Fruit fly (Drosophila melanogaster): Measurements from ENCODE around the gene m.

m gene

dm6 chrX:11714529-11715262, 39.4 kb upstream of the m start (continued):
- TF ChIP-seq CG14014 (GFP tag; IDR thresholded peaks at IDR 0.05) (peak; percentile 76), CG12659 (GFP tag; optimal IDR thresholded peaks at IDR 0.05) (peak; percentile 75), CG15011 (GFP tag; optimal IDR thresholded peaks at IDR 0.05) (peak; percentile 38), unpg (GFP tag; optimal IDR thresholded peaks at IDR 0.05) (peak; percentile 66), CG12769 (tag; optimal IDR thresholded peaks at IDR 0.05) (peak; percentile 94), HLHmδ (GFP tag; optimal IDR thresholded peaks at IDR 0.05) (no peak), Ptx1 (GFP tag; IDR thresholded peaks at IDR 0.05) (peak; percentile 85), HLH4C (GFP tag; IDR thresholded peaks at IDR 0.05; ENCODE audit: partially characterized antibody) (no peak), aop (GFP tag; IDR thresholded peaks at IDR 0.05) (0 out of 2 replicates have a peak, but pooled peaks have one; percentile 2), CG2120 (GFP tag; optimal IDR thresholded peaks at IDR 0.05) (peak; percentile 84), NK7.1 (GFP tag; optimal IDR thresholded peaks at IDR 0.05) (peak; percentile 77), CG13123 (GFP tag; optimal IDR thresholded peaks at IDR 0.05) (no peak), sd (tag; optimal IDR thresholded peaks at IDR 0.05) (peak; percentile 1), CG9797 (GFP tag; optimal IDR thresholded peaks at IDR 0.05) (peak; percentile 3), CG12942 (GFP tag; optimal IDR thresholded peaks at IDR 0.05) (peak; percentile 8), az2 (GFP tag; optimal IDR thresholded peaks at IDR 0.05) (peak; percentile 18), CG4854 (GFP tag; optimal IDR thresholded peaks at IDR 0.05) (peak; percentile 40), tx (GFP tag; optimal IDR thresholded peaks at IDR 0.05) (peak; percentile 60), CG11085 (GFP tag; IDR thresholded peaks at IDR 0.05) (peak; percentile 55; the same call in 1 of the 2 replicates), CG4730 (GFP tag; IDR thresholded peaks at IDR 0.05) (peak; percentile 65), chn (GFP tag; optimal IDR thresholded peaks at IDR 0.05) (peak; percentile 25), E2f2 (GFP tag; IDR thresholded peaks at IDR 0.05) (peak; percentile 51), Dbx (GFP tag; IDR thresholded peaks at IDR 0.05) (peak; percentile 78), salm (tag; optimal IDR thresholded peaks at IDR 0.05) (peak; percentile 43), nerfin-1 (tag; optimal IDR thresholded peaks at IDR 0.05) (peak; percentile 63), CG10979 (tag; optimal IDR thresholded peaks at IDR 0.05) (peak; percentile 32), dpn (GFP tag; optimal IDR thresholded peaks at IDR 0.05) (peak; percentile 37 to 49), CG11560 (tag; IDR thresholded peaks at IDR 0.05) (peak; percentile 47; the same call in 2 of the 3 replicates), CG7372 (GFP tag; IDR thresholded peaks at IDR 0.05) (0 out of 2 replicates have a peak, but pooled peaks have one; percentile 30), CG10543 (GFP tag; optimal IDR thresholded peaks at IDR 0.05) (peak; percentile 73), toy (GFP tag; IDR thresholded peaks at IDR 0.05) (peak; percentile 58; the same call in 1 of the 2 replicates), Ssrp (tag; optimal IDR thresholded peaks at IDR 0.05) (peak; percentile 36), Adf1 (GFP tag; IDR thresholded peaks at IDR 0.05) (peak; percentile 82), Bdp1 (GFP tag; optimal IDR thresholded peaks at IDR 0.05) (no peak), CG9215 (GFP tag; IDR thresholded peaks at IDR 0.05) (peak; percentile 69), HLH54F (GFP tag; optimal IDR thresholded peaks at IDR 0.05) (peak; percentile 85), CG1024 (GFP tag; IDR thresholded peaks at IDR 0.05) (no peak), CG14050 (GFP tag; IDR thresholded peaks at IDR 0.05) (peak; percentile 38; the same call in 1 of the 3 replicates), wdn (GFP tag; IDR thresholded peaks at IDR 0.05) (peak; percentile 59; the same call in 1 of the 2 replicates), CG3281 (GFP tag; optimal IDR thresholded peaks at IDR 0.05) (peak; percentile 35), tio (GFP tag; optimal IDR thresholded peaks at IDR 0.05) (no peak), CG6175 (GFP tag; IDR thresholded peaks at IDR 0.05) (peak; percentile 88), zf30C (GFP tag; optimal IDR thresholded peaks at IDR 0.05) (no peak), CG10654 (GFP tag; optimal IDR thresholded peaks at IDR 0.05) (peak; percentile 21), CG6683 (GFP tag; optimal IDR thresholded peaks at IDR 0.05) (peak; percentile 32), caup (GFP tag; optimal IDR thresholded peaks at IDR 0.05; ENCODE audit: severe bottlenecking) (peak; percentile 63), sima (GFP tag; optimal IDR thresholded peaks at IDR 0.05) (no peak), Doc2 (GFP tag; IDR thresholded peaks at IDR 0.05) (no peak), Rx (GFP tag; IDR thresholded peaks at IDR 0.05) (peak; percentile 49; the same call in 1 of the 2 replicates)
